Worm (Caenorhabditis elegans) whole organism, early embryonic: ENCODE measurements around the gene cri-2.

Experiments
- B0310.2 ChIP-seq: sonication (generic microtip); optimal IDR thresholded peaks from 2 replicates; lab custom pipeline; 2016; ENCODE audit warnings: mild to moderate bottlenecking, missing genetic modification characterization, missing compliant biosample characterization
- F13C5.2 ChIP-seq: sonication (generic microtip); optimal IDR thresholded peaks from 2 replicates; lab custom pipeline; 2017; ENCODE audit warnings: mild to moderate bottlenecking, missing genetic modification characterization, inconsistent platforms, missing compliant biosample characterization
- aly-1 ChIP-seq: sonication (generic microtip); optimal IDR thresholded peaks from 2 replicates; lab custom pipeline; 2016; ENCODE audit warnings: missing genetic modification characterization, missing compliant biosample characterization
- ama-1 ChIP-seq: fragments of 150-350 bp; optimal IDR thresholded peaks from 2 replicates; lab custom pipeline; 2014
- ceh-36 ChIP-seq: sonication (generic microtip); optimal IDR thresholded peaks from 2 replicates; lab custom pipeline; 2016; ENCODE audit warnings: missing genetic modification characterization, inconsistent platforms, missing compliant biosample characterization
- flt-1 ChIP-seq: fragments of 200-800 bp; sonication (Bioruptor generic); IDR thresholded peaks from 2 replicates; pipeline ENCODE4 v1.3.6; 2022; ENCODE audit warnings: missing genetic modification characterization, missing compliant biosample characterization
- hmg-4 ChIP-seq: fragments of 200-800 bp; sonication (Bioruptor generic); optimal IDR thresholded peaks from 2 replicates; lab custom pipeline; 2018; ENCODE audit warnings: mild to moderate bottlenecking, missing genetic modification characterization, missing compliant biosample characterization
- hnd-1 ChIP-seq: sonication (generic microtip); optimal IDR thresholded peaks from 2 replicates; lab custom pipeline; 2016; ENCODE audit warnings: missing genetic modification characterization, missing compliant biosample characterization
- pes-1 ChIP-seq: fragments of 200-800 bp; sonication (Bioruptor generic); IDR thresholded peaks from 2 replicates; pipeline ENCODE4 v1.3.6; 2022; ENCODE audit warnings: missing genetic modification reagents, missing genetic modification characterization, missing compliant biosample characterization
- scrt-1 ChIP-seq: fragments of 200-800 bp; sonication (Bioruptor generic); IDR thresholded peaks from 2 replicates; pipeline ENCODE4 v1.3.6; 2022; ENCODE audit warnings: missing genetic modification characterization, missing compliant biosample characterization
- tbx-11 ChIP-seq: fragments of 200-800 bp; sonication (Bioruptor generic); IDR thresholded peaks from 2 replicates; pipeline ENCODE4 v1.3.6; 2022; ENCODE audit warnings: missing genetic modification characterization, missing compliant biosample characterization
- tra-4 ChIP-seq: sonication (generic microtip); optimal IDR thresholded peaks from 2 replicates; lab custom pipeline; 2017; ENCODE audit warnings: missing genetic modification characterization, missing compliant biosample characterization

DNA sequence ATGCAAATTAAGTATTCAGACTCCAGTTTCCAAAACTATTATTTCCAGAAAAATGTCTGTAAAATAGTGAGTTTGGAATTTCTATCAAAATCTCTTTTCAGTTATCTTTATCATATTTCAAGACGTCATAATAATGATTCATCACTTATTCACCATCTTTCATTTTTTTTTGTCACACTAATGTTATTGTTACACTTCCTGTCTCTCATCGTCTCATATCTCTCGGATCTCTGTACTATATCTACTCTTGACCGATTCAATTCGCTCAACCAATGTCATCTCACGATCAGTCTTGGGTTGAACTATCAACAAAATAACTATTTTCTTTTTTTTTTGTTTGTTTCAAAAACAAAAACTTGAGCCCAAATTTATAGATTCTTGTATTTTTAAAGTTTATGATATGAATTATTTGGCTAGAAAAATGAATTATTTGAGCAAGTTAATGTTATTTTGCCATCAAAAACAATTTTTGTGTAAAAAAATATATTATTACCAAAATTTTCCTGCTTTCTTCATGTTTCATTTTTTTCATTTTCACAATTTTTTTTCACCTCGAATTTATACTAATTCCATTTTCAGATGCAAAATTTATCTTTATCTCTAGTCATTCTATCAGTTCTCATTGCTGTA is at the start of gene cri-2:
- no peak for TF ChIP-seq ama-1
- TF ChIP-seq scrt-1 (GFP tag; lab: Robert Waterston, UW): no peak
- TF ChIP-seq tbx-11 (GFP tag; lab: Robert Waterston, UW): no peak
- no peak for TF ChIP-seq hnd-1 (tag; lab: Kevin White, UChicago)
- TF ChIP-seq flt-1 (GFP tag; lab: Robert Waterston, UW): no peak
- TF ChIP-seq aly-1 (tag; lab: Kevin White, UChicago): no peak
- TF ChIP-seq hmg-4: no peak
- TF ChIP-seq pes-1: no peak
- TF ChIP-seq ceh-36 (tag; lab: Kevin White, UChicago): no peak
- no peak for TF ChIP-seq tra-4
- TF ChIP-seq B0310.2 (tag; lab: Kevin White, UChicago): no peak
- no peak for TF ChIP-seq F13C5.2 (tag; lab: Kevin White, UChicago)
